Fruit fly (Drosophila melanogaster) whole organism, embryonic: Measurements from ENCODE around the gene CG11562.

Experiments used
- Abd-B ChIP-seq: fragments of 200-800 bp; sonication (Bioruptor generic); optimal IDR thresholded peaks from 2 replicates; lab custom pipeline; 2018; ENCODE audit warnings: missing biosample characterization, mild to moderate bottlenecking, missing genetic modification characterization, moderate library complexity
- Blimp-1 ChIP-seq: fragments of 200-800 bp; sonication (Bioruptor generic); optimal IDR thresholded peaks from 3 replicates; lab custom pipeline; 2018; ENCODE audit warnings: missing biosample characterization, missing genetic modification characterization, mild to moderate bottlenecking, moderate library complexity, missing genetic modification reagents
- CG1024 ChIP-seq: fragments of 200-800 bp; sonication (Bioruptor generic); IDR thresholded peaks from 2 replicates; pipeline ENCODE4 v1.3.6; 2022; ENCODE audit warnings: missing biosample characterization, missing genetic modification characterization
- CG10543 ChIP-seq: fragments of 200-800 bp; sonication (Bioruptor generic); optimal IDR thresholded peaks from 3 replicates; lab custom pipeline; 2017; ENCODE audit warnings: missing biosample characterization, mild to moderate bottlenecking, missing genetic modification characterization, moderate library complexity
- CG10959 ChIP-seq: fragments of 200-800 bp; sonication (Bioruptor generic); IDR thresholded peaks from 2 replicates; pipeline ENCODE4 v1.3.6; 2022; ENCODE audit warnings: missing biosample characterization, missing genetic modification characterization
- CG11398 ChIP-seq: fragments of 200-800 bp; sonication (Bioruptor generic); optimal IDR thresholded peaks from 2 replicates; lab custom pipeline; 2016; ENCODE audit warnings: missing biosample characterization, missing genetic modification characterization
- CG11504 ChIP-seq: fragments of 200-800 bp; sonication (Bioruptor generic); optimal IDR thresholded peaks from 3 replicates; lab custom pipeline; 2019; ENCODE audit warnings: missing biosample characterization, mild to moderate bottlenecking, missing genetic modification characterization, moderate library complexity
- CG11695 ChIP-seq: fragments of 200-800 bp; sonication (Bioruptor generic); IDR thresholded peaks from 3 replicates; pipeline ENCODE4 v1.3.6; 2022; ENCODE audit warnings: missing biosample characterization, missing genetic modification characterization
- CG12744 ChIP-seq: fragments of 200-800 bp; sonication (Bioruptor generic); optimal IDR thresholded peaks from 2 replicates; lab custom pipeline; 2016; ENCODE audit warnings: missing biosample characterization, missing genetic modification characterization
- CG15601 ChIP-seq: fragments of 200-800 bp; sonication (Bioruptor generic); optimal IDR thresholded peaks from 3 replicates; lab custom pipeline; 2019; ENCODE audit warnings: missing biosample characterization, mild to moderate bottlenecking, missing genetic modification characterization, moderate library complexity
- CG16779 ChIP-seq: fragments of 200-800 bp; sonication (Bioruptor generic); IDR thresholded peaks from 2 replicates; pipeline ENCODE4 v1.3.6; 2022; ENCODE audit warnings: missing biosample characterization, missing genetic modification characterization
- CG1832 ChIP-seq: fragments of 200-800 bp; sonication (Bioruptor generic); optimal IDR thresholded peaks from 2 replicates; lab custom pipeline; 2017; ENCODE audit warnings: missing biosample characterization, mild to moderate bottlenecking, missing genetic modification characterization, inconsistent platforms
- CG18599 ChIP-seq: fragments of 200-800 bp; sonication (Bioruptor generic); optimal IDR thresholded peaks from 3 replicates; lab custom pipeline; 2017; ENCODE audit warnings: missing biosample characterization, missing genetic modification characterization, mild to moderate bottlenecking, moderate library complexity, missing genetic modification reagents
- CG2120 ChIP-seq: fragments of 200-800 bp; sonication (Bioruptor generic); optimal IDR thresholded peaks from 3 replicates; lab custom pipeline; 2016; ENCODE audit warnings: missing biosample characterization, missing genetic modification characterization
- CG31365 ChIP-seq: fragments of 200-800 bp; sonication (Bioruptor generic); optimal IDR thresholded peaks from 2 replicates; lab custom pipeline; 2018; ENCODE audit warnings: missing biosample characterization, mild to moderate bottlenecking, missing genetic modification characterization
- CG31441 ChIP-seq: fragments of 200-800 bp; sonication (Bioruptor generic); IDR thresholded peaks from 2 replicates; pipeline ENCODE4 v1.3.6; 2022; ENCODE audit warnings: missing biosample characterization, missing genetic modification characterization
- CG34224 ChIP-seq: fragments of 200-800 bp; sonication (Bioruptor generic); IDR thresholded peaks from 3 replicates; pipeline ENCODE4 v1.3.6; 2022; ENCODE audit warnings: missing biosample characterization, missing genetic modification characterization; ENCODE audit not compliant: partially characterized antibody
- CG4730 ChIP-seq: fragments of 200-800 bp; sonication (Bioruptor generic); IDR thresholded peaks from 2 replicates; pipeline ENCODE4 v1.3.6; 2022; ENCODE audit warnings: missing biosample characterization, missing genetic modification characterization
- CG6254 ChIP-seq: fragments of 200-800 bp; sonication (Bioruptor generic); optimal IDR thresholded peaks from 3 replicates; lab custom pipeline; 2017; ENCODE audit warnings: mild to moderate bottlenecking, missing biosample characterization, missing genetic modification reagents, missing genetic modification characterization
- CG6683 ChIP-seq: fragments of 200-800 bp; sonication (Bioruptor generic); optimal IDR thresholded peaks from 2 replicates; lab custom pipeline; 2017; ENCODE audit warnings: missing biosample characterization, mild to moderate bottlenecking, missing genetic modification characterization, missing genetic modification reagents
- CG6765 ChIP-seq: fragments of 200-800 bp; sonication (Bioruptor generic); optimal IDR thresholded peaks from 3 replicates; lab custom pipeline; 2017; ENCODE audit warnings: missing biosample characterization, mild to moderate bottlenecking, missing genetic modification characterization
- CoRest ChIP-seq: fragments of 200-800 bp; sonication (Bioruptor generic); optimal IDR thresholded peaks from 3 replicates; lab custom pipeline; 2018; ENCODE audit warnings: missing biosample characterization, mild to moderate bottlenecking, missing genetic modification characterization, moderate library complexity
- ERR ChIP-seq: fragments of 200-800 bp; sonication (Bioruptor generic); optimal IDR thresholded peaks from 2 replicates; lab custom pipeline; 2016; ENCODE audit warnings: missing biosample characterization, missing genetic modification characterization
- Ets65A ChIP-seq: fragments of 200-800 bp; sonication (Bioruptor generic); peaks from one replicate; lab custom pipeline; 2016; ENCODE audit warnings: missing biosample characterization, missing genetic modification characterization
- Hand ChIP-seq: fragments of 200-800 bp; sonication (Bioruptor generic); optimal IDR thresholded peaks from 2 replicates; lab custom pipeline; 2017; ENCODE audit warnings: mild to moderate bottlenecking, missing biosample characterization, missing genetic modification reagents, missing genetic modification characterization
- Lpt ChIP-seq: fragments of >200 bp; optimal IDR thresholded peaks from 2 replicates; lab custom pipeline; 2018; ENCODE audit warnings: missing biosample characterization, missing genetic modification characterization
- Nf-YA ChIP-seq: fragments of 200-800 bp; sonication (Bioruptor generic); IDR thresholded peaks from 2 replicates; pipeline ENCODE4 v1.3.6; 2022; ENCODE audit warnings: missing biosample characterization, missing genetic modification characterization
- Optix ChIP-seq: fragments of 200-800 bp; sonication (Bioruptor generic); IDR thresholded peaks from 3 replicates; pipeline ENCODE4 v1.3.6; 2022; ENCODE audit warnings: missing biosample characterization, missing genetic modification characterization
- Sox100B ChIP-seq: fragments of 200-800 bp; sonication (Bioruptor generic); optimal IDR thresholded peaks from 3 replicates; lab custom pipeline; 2018; ENCODE audit warnings: missing biosample characterization, mild to moderate bottlenecking, missing genetic modification characterization
- Xbp1 ChIP-seq: fragments of 200-800 bp; sonication (Bioruptor generic); optimal IDR thresholded peaks from 3 replicates; lab custom pipeline; 2016; ENCODE audit warnings: missing biosample characterization, mild to moderate bottlenecking, missing genetic modification characterization
- Xrp1 ChIP-seq: fragments of 200-800 bp; sonication (Bioruptor generic); IDR thresholded peaks from 2 replicates; pipeline ENCODE4 v1.3.6; 2022; ENCODE audit warnings: missing biosample characterization, missing genetic modification characterization
- bab2 ChIP-seq: fragments of 200-800 bp; sonication (Bioruptor generic); optimal IDR thresholded peaks from 2 replicates; lab custom pipeline; 2016; ENCODE audit warnings: missing biosample characterization, missing genetic modification characterization
- bbx ChIP-seq: fragments of 200-800 bp; sonication (Bioruptor generic); IDR thresholded peaks from 2 replicates; pipeline ENCODE4 v1.3.6; 2022; ENCODE audit warnings: missing biosample characterization, missing genetic modification characterization; ENCODE audit not compliant: partially characterized antibody
- bowl ChIP-seq: fragments of 200-800 bp; sonication (Bioruptor generic); IDR thresholded peaks from 2 replicates; pipeline ENCODE4 v1.3.6; 2022; ENCODE audit warnings: missing biosample characterization, missing genetic modification characterization
- bsh ChIP-seq, 2 experiments: fragments of 200-800 bp; sonication (Bioruptor generic); optimal IDR thresholded peaks; 2 replicates each; lab custom pipeline; 2017 to 2018; ENCODE audit warnings: mild to moderate bottlenecking in 2 of 2, missing biosample characterization in 2 of 2, missing genetic modification characterization in 2 of 2, moderate library complexity in 1 of 2
- corto ChIP-seq: fragments of 200-800 bp; sonication (Bioruptor generic); optimal IDR thresholded peaks from 2 replicates; lab custom pipeline; 2016; ENCODE audit warnings: missing biosample characterization, mild to moderate bottlenecking, missing genetic modification characterization, moderate library complexity
- fru ChIP-seq: fragments of >200 bp; optimal IDR thresholded peaks from 2 replicates; lab custom pipeline; 2017
- gro ChIP-seq: fragments of 200-800 bp; sonication (Bioruptor generic); optimal IDR thresholded peaks from 2 replicates; lab custom pipeline; 2016; ENCODE audit warnings: missing biosample characterization, missing genetic modification characterization
- hbn ChIP-seq: fragments of 200-800 bp; sonication (Bioruptor generic); IDR thresholded peaks from 2 replicates; pipeline ENCODE4 v1.3.6; 2022; ENCODE audit warnings: missing biosample characterization, missing genetic modification characterization; ENCODE audit not compliant: partially characterized antibody
- insv ChIP-seq, 2 experiments: fragments of 200-800 bp; sonication (Bioruptor generic); optimal IDR thresholded peaks; 3 replicates each; lab custom pipeline; 2016 to 2018; ENCODE audit warnings: missing biosample characterization in 2 of 2, missing genetic modification characterization in 2 of 2
- klu ChIP-seq: fragments of 200-800 bp; sonication (Bioruptor generic); IDR thresholded peaks from 2 replicates; pipeline ENCODE4 v1.3.6; 2022; ENCODE audit warnings: missing biosample characterization, missing genetic modification characterization
- lbe ChIP-seq: fragments of 200-800 bp; sonication (Bioruptor generic); optimal IDR thresholded peaks from 2 replicates; lab custom pipeline; 2016; ENCODE audit warnings: missing biosample characterization, mild to moderate bottlenecking, missing genetic modification characterization
- lmd ChIP-seq: fragments of 200-800 bp; sonication (Bioruptor generic); IDR thresholded peaks from 2 replicates; pipeline ENCODE4 v1.3.6; 2022; ENCODE audit warnings: missing biosample characterization, missing genetic modification characterization
- pb ChIP-seq: fragments of 200-800 bp; sonication (Bioruptor generic); optimal IDR thresholded peaks from 3 replicates; lab custom pipeline; 2016; ENCODE audit warnings: missing biosample characterization, missing genetic modification characterization
- shn ChIP-seq: fragments of 200-800 bp; sonication (Bioruptor generic); optimal IDR thresholded peaks from 3 replicates; lab custom pipeline; 2016; ENCODE audit warnings: missing biosample characterization, missing genetic modification characterization
- sim ChIP-seq: fragments of 200-800 bp; sonication (Bioruptor generic); IDR thresholded peaks from 2 replicates; pipeline ENCODE4 v1.3.6; 2022; ENCODE audit warnings: missing biosample characterization, missing genetic modification characterization
- slp2 ChIP-seq: fragments of 200-800 bp; sonication (Bioruptor generic); optimal IDR thresholded peaks from 2 replicates; lab custom pipeline; 2016; ENCODE audit warnings: missing biosample characterization, missing genetic modification characterization
- tup ChIP-seq: fragments of 200-800 bp; sonication (Bioruptor generic); optimal IDR thresholded peaks from 2 replicates; lab custom pipeline; 2016; ENCODE audit warnings: missing biosample characterization, mild to moderate bottlenecking, missing genetic modification characterization, moderate library complexity
- wor ChIP-seq: fragments of 200-800 bp; sonication (Bioruptor generic); IDR thresholded peaks from 2 replicates; pipeline ENCODE4 v1.3.6; 2022; ENCODE audit warnings: missing biosample characterization, missing genetic modification characterization
- zf30C ChIP-seq: fragments of 200-800 bp; sonication (Bioruptor generic); optimal IDR thresholded peaks from 3 replicates; lab custom pipeline; 2018; ENCODE audit warnings: missing biosample characterization, mild to moderate bottlenecking, missing genetic modification characterization

Gene CG11562

dm6 chr2L:247845-248473 is 44.3 kb upstream of the CG11562 start (continued):
- TF ChIP-seq ERR (GFP tag; lab: Kevin White, UChicago) (no peak), lbe (no peak), bab2 (GFP tag; lab: Kevin White, UChicago) (no peak), CoRest (tag; lab: Kevin White, UChicago) (peak; percentile 60), corto (GFP tag; lab: Kevin White, UChicago) (peak; percentile 7), CG15601 (no peak), CG6765 (GFP tag; lab: Kevin White, UChicago) (peak; percentile 60), CG4730 (GFP tag; lab: Robert Waterston, UW) (no peak), Xrp1 (peak; percentile 54), Xbp1 (GFP tag; lab: Kevin White, UChicago) (peak; percentile 48), insv (GFP tag; optimal IDR thresholded peaks at IDR 0.05; lab: Kevin White, UChicago) (no peak), tup (GFP tag; lab: Kevin White, UChicago) (no peak), Abd-B (peak; percentile 15), CG16779 (GFP tag; lab: Robert Waterston, UW) (no peak), slp2 (GFP tag; lab: Kevin White, UChicago) (no peak), CG6683 (peak; percentile 53), Nf-YA (GFP tag; lab: Robert Waterston, UW) (no peak), bowl (no peak), fru (no peak), sim (GFP tag; lab: Robert Waterston, UW) (no peak), CG12744 (GFP tag; lab: Kevin White, UChicago) (no peak), CG10543 (GFP tag; lab: Kevin White, UChicago) (peak; percentile 78), gro (GFP tag; lab: Kevin White, UChicago) (no peak), CG18599 (GFP tag; lab: Kevin White, UChicago) (peak; percentile 89), CG11504 (tag; lab: Kevin White, UChicago) (peak; percentile 66), zf30C (no peak), pb (GFP tag; lab: Kevin White, UChicago) (no peak), bsh (GFP tag; optimal IDR thresholded peaks at IDR 0.05; lab: Kevin White, UChicago) (peak; percentile 41 to 54), Lpt (GFP tag; lab: Kevin White, UChicago) (no peak), CG10959 (no peak), lmd (GFP tag; lab: Robert Waterston, UW) (peak; percentile 55; the same call in 1 of the 2 replicates), CG1832 (GFP tag; lab: Kevin White, UChicago) (no peak), CG2120 (GFP tag; lab: Kevin White, UChicago) (peak; percentile 66), klu (GFP tag; lab: Robert Waterston, UW) (peak; percentile 42), Ets65A (GFP tag; lab: Kevin White, UChicago) (peak; percentile 73), shn (GFP tag; lab: Kevin White, UChicago) (no peak), CG34224 (GFP tag; lab: Robert Waterston, UW) (no peak), wor (GFP tag; lab: Robert Waterston, UW) (no peak), CG31441 (GFP tag; lab: Robert Waterston, UW) (peak; percentile 70), CG11398 (GFP tag; lab: Kevin White, UChicago) (no peak), CG31365 (tag; lab: Kevin White, UChicago) (no peak), Blimp-1 (GFP tag; lab: Kevin White, UChicago) (peak; percentile 43), hbn (GFP tag; lab: Robert Waterston, UW) (no peak), CG6254 (peak; percentile 20), Optix (GFP tag; lab: Robert Waterston, UW) (no peak), Hand (GFP tag; lab: Kevin White, UChicago) (peak; percentile 37), CG11695 (GFP tag; lab: Robert Waterston, UW) (peak; percentile 57; the same call in 1 of the 3 replicates), CG1024 (GFP tag; lab: Robert Waterston, UW) (no peak), bbx (no peak), Sox100B (GFP tag; lab: Kevin White, UChicago) (peak; percentile 50)
